Worm (Caenorhabditis elegans): Measurements from ENCODE around the gene B0563.10.
"Not testable (repeated sequence)": the region's sequence is repeated elsewhere in the genome, so short reads cannot be mapped to it uniquely, and the experiment has no call there.

Gene B0563.10

DNA sequence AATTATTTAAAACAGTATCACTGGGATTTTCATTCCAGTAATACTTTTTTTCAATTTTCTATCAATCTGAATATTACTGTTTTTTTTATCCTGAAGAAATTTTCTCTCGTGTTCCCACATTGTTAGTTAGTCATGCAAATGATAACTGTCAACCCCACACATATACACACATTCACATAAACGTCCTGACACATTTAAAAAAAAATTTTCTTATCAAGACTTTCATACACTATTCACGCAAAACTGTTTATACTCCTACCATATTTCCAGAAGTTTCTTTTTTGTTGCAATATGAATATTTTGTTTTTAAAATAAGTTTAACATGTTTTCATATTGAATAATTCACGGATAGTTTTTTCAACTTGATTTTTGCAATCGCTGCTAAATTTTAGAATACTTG is 41.4 kb upstream of the B0563.10 start:
- TF ChIP-seq mec-3 (tag; optimal IDR thresholded peaks at IDR 0.05; ENCODE audit: borderline replicate concordance) (no peak), sox-2 (GFP tag; IDR thresholded peaks at IDR 0.05) (no peak), pax-1 (tag; optimal IDR thresholded peaks at IDR 0.05) (no peak), sox-4 (tag; optimal IDR thresholded peaks at IDR 0.05) (no peak), ets-4 (tag; optimal IDR thresholded peaks at IDR 0.05) (no peak), nhr-232 (tag; optimal IDR thresholded peaks at IDR 0.05) (no peak), lin-11 (tag; optimal IDR thresholded peaks at IDR 0.05) (no peak), K09A11.1 (tag; optimal IDR thresholded peaks at IDR 0.05; ENCODE audit: insufficient read depth) (no peak), ama-1 (optimal IDR thresholded peaks at IDR 0.05) (no peak), hlh-13 (GFP tag; optimal IDR thresholded peaks at IDR 0.05) (no peak), ref-2 (tag; optimal IDR thresholded peaks at IDR 0.05) (no peak), nfya-1 (tag; optimal IDR thresholded peaks at IDR 0.05) (no peak), tbx-2 (tag; optimal IDR thresholded peaks at IDR 0.05) (no peak), pqm-1 (tag; optimal IDR thresholded peaks at IDR 0.05) (no peak), pha-4 (tag; optimal IDR thresholded peaks at IDR 0.05) (no peak), odd-2 (tag; optimal IDR thresholded peaks at IDR 0.05) (no peak)

DNA sequence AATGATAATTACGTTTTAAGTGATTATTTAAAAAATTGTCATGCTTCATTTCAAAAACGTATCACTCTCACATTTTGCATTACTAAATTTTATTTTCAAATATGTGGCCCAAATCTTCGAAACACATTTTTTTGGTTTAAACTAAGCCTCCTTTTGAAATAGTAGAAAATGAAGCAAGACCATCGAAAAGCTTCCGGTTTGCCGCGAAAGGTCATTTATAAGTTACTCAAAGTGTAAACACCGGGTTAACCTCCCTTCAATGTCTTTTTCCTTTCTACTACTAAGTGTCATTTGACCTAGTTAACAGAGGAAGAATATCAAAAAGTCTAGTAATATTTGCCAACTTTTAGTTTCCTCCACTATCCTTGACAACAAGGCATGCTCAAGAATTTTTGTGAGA is 39.7 kb upstream of the B0563.10 start:
- no peak for TF ChIP-seq elt-2 (tag; optimal IDR thresholded peaks at IDR 0.05)
- TF ChIP-seq ceh-14 (tag; optimal IDR thresholded peaks at IDR 0.05): no peak
- TF ChIP-seq sox-2 (GFP tag; IDR thresholded peaks at IDR 0.05): no peak
- TF ChIP-seq ceh-24 (tag; optimal IDR thresholded peaks at IDR 0.05): no peak
- TF ChIP-seq odd-2 (tag; optimal IDR thresholded peaks at IDR 0.05): no peak
- no peak for TF ChIP-seq madf-2 (tag; optimal IDR thresholded peaks at IDR 0.05)

DNA sequence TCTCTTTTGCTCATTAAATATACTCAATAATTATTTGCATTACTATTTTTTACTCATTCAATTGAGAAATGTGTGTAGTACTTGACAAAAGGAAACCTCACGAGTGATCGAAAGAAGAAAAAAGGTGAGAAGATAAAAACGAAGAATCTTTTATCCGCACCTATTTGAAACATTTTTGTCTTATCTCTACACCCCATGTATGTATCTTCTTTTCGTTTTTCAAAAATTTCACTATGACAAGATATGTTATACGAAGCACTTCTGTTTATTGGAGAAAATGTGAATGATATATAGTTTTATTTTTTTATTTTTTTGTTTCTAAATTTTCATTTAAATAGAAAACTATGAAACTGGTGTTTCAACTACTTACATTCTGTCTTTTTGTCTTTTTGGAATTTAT is 37.9 kb upstream of the B0563.10 start:
- no peak for TF ChIP-seq eyg-1 (tag; optimal IDR thresholded peaks at IDR 0.05)
- no peak for TF ChIP-seq C08G9.2 (tag; optimal IDR thresholded peaks at IDR 0.05)
- no peak for TF ChIP-seq rnt-1 (tag; optimal IDR thresholded peaks at IDR 0.05)
- no peak for TF ChIP-seq tbx-2 (tag; optimal IDR thresholded peaks at IDR 0.05)
- no peak for TF ChIP-seq ceh-9 (tag; optimal IDR thresholded peaks at IDR 0.05)
- TF ChIP-seq ceh-6 (GFP tag; optimal IDR thresholded peaks at IDR 0.05): no peak
- no peak for TF ChIP-seq hlh-6 (tag; optimal IDR thresholded peaks at IDR 0.05)
- no peak for TF ChIP-seq ceh-22 (tag; optimal IDR thresholded peaks at IDR 0.05)
- no peak for TF ChIP-seq pha-2 (tag; optimal IDR thresholded peaks at IDR 0.05)
- no peak for TF ChIP-seq pqm-1 (tag; optimal IDR thresholded peaks at IDR 0.05)
- no peak for TF ChIP-seq ahr-1 (tag; optimal IDR thresholded peaks at IDR 0.05)
- TF ChIP-seq ref-2 (tag; optimal IDR thresholded peaks at IDR 0.05): no peak
- TF ChIP-seq pag-3 (tag; optimal IDR thresholded peaks at IDR 0.05; ENCODE audit: borderline replicate concordance): no peak
- TF ChIP-seq dve-1 (tag; optimal IDR thresholded peaks at IDR 0.05): no peak
- TF ChIP-seq pax-1 (tag; optimal IDR thresholded peaks at IDR 0.05): no peak
- TF ChIP-seq hlh-30 (tag; optimal IDR thresholded peaks at IDR 0.05; ENCODE audit: insufficient read depth): no peak

DNA sequence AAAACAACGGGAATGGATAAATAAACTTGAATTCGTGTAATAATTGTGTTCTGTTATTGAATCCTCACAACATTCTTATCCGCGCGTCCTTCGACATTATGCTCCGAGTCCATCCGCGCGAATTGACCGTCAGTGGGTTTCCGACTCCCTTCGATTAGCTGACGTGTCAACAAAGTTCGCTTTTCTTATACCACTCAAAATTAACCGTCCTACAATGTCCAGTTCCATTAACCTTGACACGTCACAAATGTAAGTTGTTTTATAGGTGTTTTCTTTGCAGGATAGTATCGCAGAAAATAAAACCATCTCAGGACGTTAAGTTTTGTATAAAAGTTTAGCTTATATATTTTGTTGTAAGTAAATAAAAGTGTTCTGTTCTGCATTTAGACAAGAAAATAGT is 36.4 kb upstream of the B0563.10 start, which contains the start of gene crb-3:
crb-3 (plus strand) TSS at position 301 of the 400 bp plus-strand sequence.
- TF ChIP-seq tbx-2 (tag; optimal IDR thresholded peaks at IDR 0.05); nhr-232 (tag; optimal IDR thresholded peaks at IDR 0.05); unc-3 (GFP tag; conservative IDR thresholded peaks at IDR 0.05); unc-3 (tag; optimal IDR thresholded peaks at IDR 0.05): not testable (repeated sequence)

DNA sequence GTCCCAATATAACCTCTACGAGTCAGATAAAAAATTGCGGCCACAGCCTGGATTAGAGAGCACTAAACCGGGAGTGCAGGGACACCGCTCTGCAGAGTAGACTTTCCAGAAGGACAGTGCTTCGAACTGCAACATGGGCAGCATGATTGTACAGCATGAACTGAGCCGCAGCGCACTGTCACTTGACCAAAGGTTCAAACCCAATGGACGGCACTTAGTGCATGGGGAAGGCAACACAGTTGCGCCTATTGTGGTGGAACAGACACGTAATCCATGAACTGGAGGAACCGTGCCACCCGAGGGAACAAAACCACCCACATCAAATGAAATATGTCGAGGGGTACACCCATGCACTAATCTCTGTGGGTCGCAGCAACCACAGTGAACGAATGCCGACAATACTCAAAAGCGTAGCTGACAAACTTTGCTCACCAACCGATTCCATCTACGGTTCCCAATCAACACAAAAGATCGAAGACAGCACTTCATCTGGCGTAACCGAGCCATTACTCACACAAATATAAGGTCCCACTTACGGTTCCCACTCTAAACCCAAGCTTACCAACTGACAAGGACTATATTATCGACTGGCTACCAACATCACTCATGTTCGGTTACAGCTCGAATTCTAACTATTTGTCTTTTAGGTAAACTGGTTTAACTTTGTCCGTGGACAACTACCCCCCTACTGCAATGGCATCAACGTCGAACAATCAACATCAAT is 28.5 kb upstream of the B0563.10 start:
- no peak for TF ChIP-seq ceh-22 (tag; optimal IDR thresholded peaks at IDR 0.05)
